Fruit fly (Drosophila melanogaster): ENCODE results near the gene tup.

DNA sequence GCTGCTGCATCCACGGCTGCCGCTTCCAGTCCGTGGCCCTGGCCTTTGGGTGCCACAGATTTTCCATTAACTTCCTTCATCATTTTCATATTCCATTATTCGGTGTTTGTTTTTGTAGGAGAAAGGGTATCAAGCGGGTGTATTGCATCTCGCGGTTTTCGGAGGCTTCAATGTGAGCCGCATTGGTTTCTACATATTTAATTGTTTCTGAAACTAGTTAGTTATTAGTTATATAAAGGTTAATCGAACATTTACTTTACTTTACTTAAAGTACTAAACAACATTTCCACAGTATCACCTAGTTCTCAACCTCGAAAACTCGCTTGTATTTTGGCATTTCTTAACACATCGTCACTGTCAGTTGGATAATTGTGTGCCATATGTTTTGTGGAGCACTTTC, 18.8 kb upstream of the tup start:
- TF ChIP-seq CG8478 (optimal IDR thresholded peaks at IDR 0.05) (no peak), CTCF (optimal IDR thresholded peaks at IDR 0.05) (no peak)

Data from S2 (cell line).